Worm (Caenorhabditis elegans) whole organism, dauer: ENCODE data around the gene F59A6.2.

Experiments
- unc-62 ChIP-seq: sonication (generic microtip); optimal IDR thresholded peaks from 2 replicates; lab custom pipeline; 2017; ENCODE audit warnings: missing biosample characterization, missing genetic modification reagents, missing genetic modification characterization

Gene F59A6.2

DNA sequence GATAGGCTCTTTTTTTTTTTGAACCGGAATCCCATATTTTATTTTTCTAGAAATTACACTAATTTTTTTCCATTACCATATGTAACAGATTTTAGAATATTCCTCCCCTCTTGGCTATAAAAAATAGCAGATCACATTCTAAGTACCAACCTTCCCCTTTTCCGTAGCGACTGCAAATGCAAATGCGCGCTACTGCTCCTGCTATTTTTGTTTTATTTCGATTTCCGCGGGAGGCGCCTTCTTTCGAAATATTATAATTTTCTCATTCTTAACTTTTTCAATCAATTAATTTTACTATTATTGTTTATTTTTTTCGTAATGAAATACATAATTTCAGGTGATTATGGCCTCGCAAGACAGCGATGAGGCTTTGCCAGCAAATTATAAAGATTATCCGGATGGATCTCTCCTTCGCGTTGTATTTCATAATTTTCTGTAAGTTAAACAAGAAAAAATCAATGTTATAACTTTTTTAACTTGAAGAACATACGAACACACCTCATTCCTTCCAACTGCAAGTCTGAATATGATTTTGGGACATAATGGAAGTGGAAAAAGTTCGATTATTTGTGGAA is 47.4 kb downstream of the F59A6.2 start, which contains the start of gene smc-5:
smc-5 (plus strand) TSS at position 332 of the 575 bp plus-strand sequence.
- no peak for TF ChIP-seq unc-62
